Worm (Caenorhabditis elegans) whole organism, L3 larva: ENCODE data around the gene C03C10.2.

ENCODE experiments used
- aly-2 ChIP-seq: fragments of 150-350 bp; optimal IDR thresholded peaks from 2 replicates; lab custom pipeline; 2014; ENCODE audit warnings: missing biosample characterization, missing genetic modification characterization
- ceh-28 ChIP-seq: fragments of 150-350 bp; optimal IDR thresholded peaks from 2 replicates; lab custom pipeline; 2014; ENCODE audit warnings: missing biosample characterization, missing genetic modification reagents, missing genetic modification characterization
- daf-12 ChIP-seq: fragments of 150-350 bp; optimal IDR thresholded peaks from 2 replicates; lab custom pipeline; 2014; ENCODE audit warnings: missing biosample characterization, missing genetic modification reagents, missing genetic modification characterization
- egl-27 ChIP-seq: sonication (generic microtip); optimal IDR thresholded peaks from 4 replicates; lab custom pipeline; 2017; ENCODE audit warnings: missing biosample characterization, missing genetic modification reagents, missing genetic modification characterization
- egl-5 ChIP-seq: fragments of 150-350 bp; optimal IDR thresholded peaks from 2 replicates; lab custom pipeline; 2017; ENCODE audit warnings: missing biosample characterization, missing genetic modification reagents, missing genetic modification characterization, inconsistent platforms
- elt-2 ChIP-seq: sonication (generic microtip); optimal IDR thresholded peaks from 2 replicates; lab custom pipeline; 2016; ENCODE audit warnings: missing genetic modification reagents, mild to moderate bottlenecking, missing genetic modification characterization, missing compliant biosample characterization
- elt-3 ChIP-seq, 3 experiments: fragments of 150-350 bp in 1 of 3; sonication (generic microtip) in 2 of 3; optimal IDR thresholded peaks; 2 replicates in 2 of 3; 4 replicates in 1 of 3; lab custom pipeline; 2014 to 2017; ENCODE audit warnings: missing biosample characterization in 3 of 3, missing genetic modification characterization in 3 of 3
- fkh-2 ChIP-seq: fragments of 150-350 bp; optimal IDR thresholded peaks from 2 replicates; lab custom pipeline; 2014; ENCODE audit warnings: missing biosample characterization, missing genetic modification reagents, missing genetic modification characterization
- hmg-11 ChIP-seq: sonication (generic microtip); optimal IDR thresholded peaks from 2 replicates; lab custom pipeline; 2016; ENCODE audit warnings: missing genetic modification characterization, missing compliant biosample characterization
- jun-1 ChIP-seq: fragments of 150-350 bp; optimal IDR thresholded peaks from 2 replicates; lab custom pipeline; 2014; ENCODE audit warnings: missing biosample characterization, missing genetic modification reagents, missing genetic modification characterization
- lin-15B ChIP-seq: fragments of 150-350 bp; optimal IDR thresholded peaks from 2 replicates; lab custom pipeline; 2014; ENCODE audit warnings: missing biosample characterization, missing genetic modification characterization
- lin-39 ChIP-seq: fragments of 150-350 bp; optimal IDR thresholded peaks from 2 replicates; lab custom pipeline; 2018; ENCODE audit warnings: missing biosample characterization, missing genetic modification reagents, missing genetic modification characterization
- lsy-12 ChIP-seq: sonication (generic microtip); optimal IDR thresholded peaks from 2 replicates; lab custom pipeline; 2016; ENCODE audit warnings: mild to moderate bottlenecking, missing genetic modification characterization, missing compliant biosample characterization
- mdl-1 ChIP-seq: fragments of 150-350 bp; optimal IDR thresholded peaks from 2 replicates; lab custom pipeline; 2014; ENCODE audit warnings: missing biosample characterization, missing genetic modification characterization
- mml-1 ChIP-seq: fragments of 150-350 bp; sonication (generic microtip); optimal IDR thresholded peaks from 3 replicates; lab custom pipeline; 2014; ENCODE audit warnings: missing biosample characterization, missing genetic modification characterization
- nfya-1 ChIP-seq: sonication (generic microtip); optimal IDR thresholded peaks from 2 replicates; lab custom pipeline; 2017; ENCODE audit warnings: missing genetic modification characterization, mild to moderate bottlenecking, missing compliant biosample characterization, antibody characterized with exemption, moderate library complexity; ENCODE audit not compliant: insufficient read depth
- nhr-11 ChIP-seq: fragments of 150-350 bp; optimal IDR thresholded peaks from 2 replicates; lab custom pipeline; 2014; ENCODE audit warnings: missing biosample characterization, missing genetic modification characterization
- nhr-23 ChIP-seq: fragments of 150-350 bp; optimal IDR thresholded peaks from 2 replicates; lab custom pipeline; 2014; ENCODE audit warnings: missing biosample characterization, missing genetic modification reagents, missing genetic modification characterization
- nhr-237 ChIP-seq: fragments of 150-350 bp; optimal IDR thresholded peaks from 2 replicates; lab custom pipeline; 2014; ENCODE audit warnings: missing biosample characterization, missing genetic modification characterization
- nhr-25 ChIP-seq: sonication (generic microtip); optimal IDR thresholded peaks from 2 replicates; lab custom pipeline; 2017; ENCODE audit warnings: missing biosample characterization, missing genetic modification characterization
- nhr-28 ChIP-seq: fragments of 150-350 bp; optimal IDR thresholded peaks from 2 replicates; lab custom pipeline; 2014; ENCODE audit warnings: missing biosample characterization, missing genetic modification characterization
- nhr-43 ChIP-seq: sonication (generic microtip); optimal IDR thresholded peaks from 2 replicates; lab custom pipeline; 2016; ENCODE audit warnings: mild to moderate bottlenecking, missing genetic modification characterization, missing compliant biosample characterization; ENCODE audit not compliant: poor library complexity, severe bottlenecking
- nhr-67 ChIP-seq: fragments of 150-350 bp; optimal IDR thresholded peaks from 2 replicates; lab custom pipeline; 2014; ENCODE audit warnings: missing biosample characterization, missing genetic modification characterization
- nhr-76 ChIP-seq: fragments of 150-350 bp; sonication (generic microtip); optimal IDR thresholded peaks from 5 replicates; lab custom pipeline; 2014; ENCODE audit warnings: missing biosample characterization, missing genetic modification characterization
- skn-1 ChIP-seq: fragments of 150-350 bp; optimal IDR thresholded peaks from 2 replicates; lab custom pipeline; 2014; ENCODE audit warnings: missing biosample characterization, missing genetic modification characterization
- snpc-4 ChIP-seq: fragments of 150-350 bp; optimal IDR thresholded peaks from 2 replicates; lab custom pipeline; 2014; ENCODE audit warnings: missing biosample characterization, missing genetic modification characterization
- tbx-2 ChIP-seq: sonication (generic microtip); optimal IDR thresholded peaks from 2 replicates; lab custom pipeline; 2016; ENCODE audit warnings: mild to moderate bottlenecking, missing genetic modification characterization, missing compliant biosample characterization
- unc-62 ChIP-seq: fragments of 150-350 bp; sonication (generic microtip); optimal IDR thresholded peaks from 4 replicates; lab custom pipeline; 2014; ENCODE audit warnings: missing biosample characterization, missing genetic modification reagents, missing genetic modification characterization
- zag-1 ChIP-seq: fragments of 150-350 bp; optimal IDR thresholded peaks from 2 replicates; lab custom pipeline; 2014; ENCODE audit warnings: missing biosample characterization, missing genetic modification characterization
- ztf-11 ChIP-seq: fragments of 150-350 bp; optimal IDR thresholded peaks from 2 replicates; lab custom pipeline; 2014; ENCODE audit warnings: missing biosample characterization, missing genetic modification characterization
- ztf-4 ChIP-seq: fragments of 150-350 bp; optimal IDR thresholded peaks from 2 replicates; lab custom pipeline; 2014; ENCODE audit warnings: missing biosample characterization, missing genetic modification characterization

Gene C03C10.2

ce11 chrIII:4063724-4064123 is 27.1 kb upstream of the C03C10.2 start:
- TF ChIP-seq skn-1 (tag; lab: Kevin White, UChicago): no peak
- TF ChIP-seq aly-2 (tag; lab: Kevin White, UChicago): no peak
- no peak for TF ChIP-seq mdl-1 (tag; lab: Kevin White, UChicago)
- peak; percentile 30 for TF ChIP-seq lin-39 (tag; lab: Kevin White, UChicago)
- TF ChIP-seq jun-1 (tag; lab: Kevin White, UChicago): no peak
- TF ChIP-seq nfya-1 (tag; lab: Kevin White, UChicago): peak; percentile 66
- peak; percentile 19 for TF ChIP-seq unc-62 (GFP tag; lab: Kevin White, UChicago)
- TF ChIP-seq mml-1 (tag; lab: Kevin White, UChicago): no peak
- peak; percentile 51 for TF ChIP-seq lin-15B (tag; lab: Kevin White, UChicago)
- TF ChIP-seq tbx-2 (tag; lab: Kevin White, UChicago): peak; percentile 32
- TF ChIP-seq nhr-28 (tag; lab: Kevin White, UChicago): no peak
- peak; percentile 28 for TF ChIP-seq hmg-11 (tag; lab: Kevin White, UChicago)

ce11 chrIII:4066333-4066732 is 24.5 kb upstream of the C03C10.2 start, which contains the start of gene unc-79:
TSS of gene unc-79 (plus strand) at chrIII:4066633.
- TF ChIP-seq egl-5 (tag; lab: Kevin White, UChicago) (no peak), nhr-43 (tag; lab: Kevin White, UChicago) (no peak), elt-3 (tag; optimal IDR thresholded peaks at IDR 0.05; lab: Kevin White, UChicago) (no peak), ceh-28 (tag; lab: Kevin White, UChicago) (no peak)

- TF ChIP-seq skn-1 (tag; lab: Kevin White, UChicago): no peak
These were observed 22.8 kb upstream of the C03C10.2 start for ce11 chrIII:4068120-4068519.

- TF ChIP-seq nhr-25 (no peak), tbx-2 (tag; lab: Kevin White, UChicago) (no peak), fkh-2 (tag; lab: Kevin White, UChicago) (no peak), nhr-23 (no peak), snpc-4 (tag; lab: Kevin White, UChicago) (no peak), nhr-67 (tag; lab: Kevin White, UChicago) (no peak), mml-1 (tag; lab: Kevin White, UChicago) (no peak), elt-2 (no peak), nhr-76 (no peak), zag-1 (tag; lab: Kevin White, UChicago) (no peak), nhr-237 (tag; lab: Kevin White, UChicago) (no peak)
- TF ChIP-seq, all 47 proteins: peak for 0
These were observed 20.6 kb upstream of the C03C10.2 start for ce11 chrIII:4070239-4070638.

ce11 chrIII:4083429-4083828 is 7.4 kb upstream of the C03C10.2 start:
- TF ChIP-seq daf-12 (tag; lab: Kevin White, UChicago) (no peak), mdl-1 (tag; lab: Kevin White, UChicago) (no peak), tbx-2 (tag; lab: Kevin White, UChicago) (no peak), ztf-4 (tag; lab: Kevin White, UChicago) (no peak)

- TF ChIP-seq nhr-11 (tag; lab: Kevin White, UChicago) (no peak), lsy-12 (no peak), mml-1 (tag; lab: Kevin White, UChicago) (no peak), nhr-237 (tag; lab: Kevin White, UChicago) (no peak), snpc-4 (tag; lab: Kevin White, UChicago) (no peak), lin-39 (tag; lab: Kevin White, UChicago) (no peak), nfya-1 (tag; lab: Kevin White, UChicago) (no peak), lin-15B (tag; lab: Kevin White, UChicago) (no peak), elt-2 (no peak), egl-27 (tag; lab: Kevin White, UChicago) (no peak), ztf-11 (tag; lab: Kevin White, UChicago) (no peak), ztf-4 (tag; lab: Kevin White, UChicago) (no peak), aly-2 (tag; lab: Kevin White, UChicago) (no peak)
These were observed 5.2 kb upstream of the C03C10.2 start for ce11 chrIII:4085657-4086056.
